Fruit fly (Drosophila melanogaster): ENCODE results near the gene Taf4.

Gene Taf4

dm6 chr3L:16128973-16129745 is 16.1 kb downstream of the Taf4 start, which contains the start of gene SsRbeta (continued):
- TF ChIP-seq ash1 (GFP tag; optimal IDR thresholded peaks at IDR 0.05), result no peak
- peak; percentile 88 for TF ChIP-seq Ets97D (GFP tag; optimal IDR thresholded peaks at IDR 0.05)
- TF ChIP-seq Meics (GFP tag; optimal IDR thresholded peaks at IDR 0.05), result peak; percentile 43
- no peak for TF ChIP-seq HLH54F (GFP tag; optimal IDR thresholded peaks at IDR 0.05)
- peak; percentile 26 for TF ChIP-seq Fer2 (tag; optimal IDR thresholded peaks at IDR 0.05)
- no peak for TF ChIP-seq CrebB (tag; optimal IDR thresholded peaks at IDR 0.05)
- TF ChIP-seq CG3847 (GFP tag; IDR thresholded peaks at IDR 0.05), result peak; percentile 23; the same call in 1 of the 2 replicates
- TF ChIP-seq CG31388 (GFP tag; optimal IDR thresholded peaks at IDR 0.05), result no peak
- TF ChIP-seq CG3726 (GFP tag; IDR thresholded peaks at IDR 0.05), result no peak
- no peak for TF ChIP-seq klu (GFP tag; IDR thresholded peaks at IDR 0.05)
- TF ChIP-seq NK7.1 (GFP tag; optimal IDR thresholded peaks at IDR 0.05), result no peak
- TF ChIP-seq dpn (GFP tag; optimal IDR thresholded peaks at IDR 0.05), result no peak
- TF ChIP-seq CG14860 (GFP tag; IDR thresholded peaks at IDR 0.05; ENCODE audit: partially characterized antibody), result peak; percentile 43; the same call in 2 of the 3 replicates
- TF ChIP-seq Fer1 (GFP tag; optimal IDR thresholded peaks at IDR 0.05), result no peak
- TF ChIP-seq lab (GFP tag; optimal IDR thresholded peaks at IDR 0.05), result no peak
- peak; percentile 20; the same call in 2 of the 3 replicates for TF ChIP-seq Dbx (GFP tag; IDR thresholded peaks at IDR 0.05)
- TF ChIP-seq CG4360 (GFP tag; IDR thresholded peaks at IDR 0.05), result no peak
- TF ChIP-seq CG4707 (GFP tag; optimal IDR thresholded peaks at IDR 0.05), result peak; percentile 41
- no peak for TF ChIP-seq eve (GFP tag; optimal IDR thresholded peaks at IDR 0.05)
- no peak for TF ChIP-seq ind (GFP tag; optimal IDR thresholded peaks at IDR 0.05)
- TF ChIP-seq CG7357 (GFP tag; IDR thresholded peaks at IDR 0.05), result 0 out of 3 replicates have a peak, but pooled peaks have one; percentile 6
- TF ChIP-seq Rfx (GFP tag; IDR thresholded peaks at IDR 0.05), result peak; percentile 66
- TF ChIP-seq toy (GFP tag; IDR thresholded peaks at IDR 0.05), result no peak
- peak; percentile 14 for TF ChIP-seq CG2712 (tag; optimal IDR thresholded peaks at IDR 0.05)
- peak; percentile 9 for TF ChIP-seq CG7839 (tag; optimal IDR thresholded peaks at IDR 0.05)
- TF ChIP-seq CG17912 (GFP tag; optimal IDR thresholded peaks at IDR 0.05), result peak; percentile 55
- TF ChIP-seq exex (tag; optimal IDR thresholded peaks at IDR 0.05), result no peak
- no peak for TF ChIP-seq CG8944 (GFP tag; optimal IDR thresholded peaks at IDR 0.05)
- TF ChIP-seq tup (GFP tag; optimal IDR thresholded peaks at IDR 0.05), result no peak
- TF ChIP-seq CG10267 (tag; optimal IDR thresholded peaks at IDR 0.05), result peak; percentile 34
- TF ChIP-seq sqz (GFP tag; optimal IDR thresholded peaks at IDR 0.05), result peak; percentile 53
- TF ChIP-seq CG11560 (tag; IDR thresholded peaks at IDR 0.05), result no peak
- TF ChIP-seq CG5953 (GFP tag; IDR thresholded peaks at IDR 0.05), result no peak; the same call in 1 of the 2 replicates
- TF ChIP-seq gcm2 (GFP tag; optimal IDR thresholded peaks at IDR 0.05), result no peak
- TF ChIP-seq Atf3 (GFP tag; optimal IDR thresholded peaks at IDR 0.05), result peak; percentile 2
- no peak for TF ChIP-seq Hr39 (optimal IDR thresholded peaks at IDR 0.05)
- peak; percentile 26 for TF ChIP-seq tin (GFP tag; optimal IDR thresholded peaks at IDR 0.05)
- no peak for TF ChIP-seq CG9876 (GFP tag; optimal IDR thresholded peaks at IDR 0.05)
- TF ChIP-seq CG43689 (GFP tag; IDR thresholded peaks at IDR 0.05), result no peak
- peak; percentile 58 for TF ChIP-seq CG7372 (GFP tag; IDR thresholded peaks at IDR 0.05)
- TF ChIP-seq NC2β (GFP tag; optimal IDR thresholded peaks at IDR 0.05), result peak; percentile 61
- no peak for TF ChIP-seq CG7745 (tag; optimal IDR thresholded peaks at IDR 0.05)
- TF ChIP-seq Mad (GFP tag; optimal IDR thresholded peaks at IDR 0.05), result no peak
- no peak for TF ChIP-seq CG6272 (GFP tag; IDR thresholded peaks at IDR 0.05)
- TF ChIP-seq BtbVII (GFP tag; optimal IDR thresholded peaks at IDR 0.05), result peak; percentile 19
- no peak for TF ChIP-seq pb (GFP tag; optimal IDR thresholded peaks at IDR 0.05)
- no peak; the same call in 2 of the 3 replicates for TF ChIP-seq dysf (GFP tag; IDR thresholded peaks at IDR 0.05)
- no peak for TF ChIP-seq wor (GFP tag; IDR thresholded peaks at IDR 0.05)
- peak; percentile 13 for TF ChIP-seq dmrt99B (tag; optimal IDR thresholded peaks at IDR 0.05)
- no peak for TF ChIP-seq MTF-1 (GFP tag; optimal IDR thresholded peaks at IDR 0.05; ENCODE audit: borderline replicate concordance)
- TF ChIP-seq vvl (GFP tag; IDR thresholded peaks at IDR 0.05), result peak; percentile 32

All from whole organism, embryonic.